Fruit fly (Drosophila melanogaster): ENCODE data around the gene CG14325.
A peak's percentile ranks its signal among the peaks of the same experiment; 100 is the strongest.

The CG14325 gene

DNA sequence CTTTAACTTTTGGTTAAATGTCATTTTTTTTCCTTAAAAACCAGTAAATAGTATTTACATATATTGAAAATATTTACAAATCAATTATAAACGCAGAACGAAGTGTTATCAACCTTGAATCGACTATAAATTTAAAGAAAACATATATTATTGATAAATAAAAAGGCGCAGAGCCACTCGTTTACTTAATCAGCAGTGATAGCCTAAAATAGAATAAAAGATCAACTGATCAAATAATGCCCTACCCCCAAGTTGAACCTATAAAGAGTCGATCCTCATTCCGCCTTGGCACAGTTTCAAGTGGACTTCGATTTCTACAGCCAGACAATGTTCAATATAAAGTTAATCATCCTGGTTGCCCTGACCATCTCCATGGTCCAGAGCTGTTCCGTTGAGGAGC lies 30.7 kb upstream of the CG14325 start, which contains the start of gene CG7606:
Gene CG7606, plus strand, starts transcription at position 301 of the 400 bp plus-strand sequence.
- no peak for TF ChIP-seq woc (GFP tag; optimal IDR thresholded peaks at IDR 0.05)
- no peak for TF ChIP-seq usp (GFP tag; optimal IDR thresholded peaks at IDR 0.05)
- TF ChIP-seq ey (GFP tag; optimal IDR thresholded peaks at IDR 0.05), result no peak
- TF ChIP-seq Sp1 (GFP tag; optimal IDR thresholded peaks at IDR 0.05), result no peak
- TF ChIP-seq lola (GFP tag; optimal IDR thresholded peaks at IDR 0.05), result no peak
- no peak for TF ChIP-seq psq (GFP tag; optimal IDR thresholded peaks at IDR 0.05)
- TF ChIP-seq jim (GFP tag; optimal IDR thresholded peaks at IDR 0.05), result no peak
- no peak for TF ChIP-seq Dif (GFP tag; optimal IDR thresholded peaks at IDR 0.05; ENCODE audit: partially characterized antibody)
- no peak for TF ChIP-seq dmrt93B (GFP tag; optimal IDR thresholded peaks at IDR 0.05)
- TF ChIP-seq Jra (GFP tag; optimal IDR thresholded peaks at IDR 0.05), result no peak
- TF ChIP-seq dsf (GFP tag; optimal IDR thresholded peaks at IDR 0.05; ENCODE audit: borderline replicate concordance), result no peak
- TF ChIP-seq CG32264 (GFP tag; optimal IDR thresholded peaks at IDR 0.05), result no peak
- no peak for TF ChIP-seq OdsH (GFP tag; optimal IDR thresholded peaks at IDR 0.05)
- TF ChIP-seq CG9705 (GFP tag; optimal IDR thresholded peaks at IDR 0.05), result no peak

DNA sequence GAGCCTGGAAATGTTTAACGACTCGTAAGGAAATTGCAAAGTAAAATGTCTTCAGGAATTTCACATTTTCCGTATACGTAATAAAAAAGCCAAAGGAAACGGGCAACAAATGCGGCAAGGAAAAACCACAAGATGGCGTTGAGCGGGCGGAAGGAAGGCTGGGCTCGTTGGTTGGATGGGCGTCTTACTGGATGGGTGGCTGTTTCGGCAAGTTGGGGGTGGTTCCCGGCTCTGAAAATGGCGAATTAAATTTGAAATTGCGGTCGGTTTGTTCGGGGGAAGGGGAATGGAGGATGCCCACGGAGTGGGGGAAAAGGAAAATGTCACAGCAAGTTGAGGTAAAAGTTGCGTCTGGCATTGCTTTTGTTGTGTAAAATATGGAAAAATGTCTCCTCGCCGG lies 27.2 kb upstream of the CG14325 start:
- no peak for TF ChIP-seq N (GFP tag; optimal IDR thresholded peaks at IDR 0.05)
- no peak for TF ChIP-seq CG32264 (GFP tag; optimal IDR thresholded peaks at IDR 0.05)
- TF ChIP-seq pan (optimal IDR thresholded peaks at IDR 0.05), result no peak
- TF ChIP-seq h (GFP tag; optimal IDR thresholded peaks at IDR 0.05), result no peak
- no peak for TF ChIP-seq CG9705 (GFP tag; optimal IDR thresholded peaks at IDR 0.05)
- TF ChIP-seq psq (GFP tag; optimal IDR thresholded peaks at IDR 0.05), result no peak

DNA sequence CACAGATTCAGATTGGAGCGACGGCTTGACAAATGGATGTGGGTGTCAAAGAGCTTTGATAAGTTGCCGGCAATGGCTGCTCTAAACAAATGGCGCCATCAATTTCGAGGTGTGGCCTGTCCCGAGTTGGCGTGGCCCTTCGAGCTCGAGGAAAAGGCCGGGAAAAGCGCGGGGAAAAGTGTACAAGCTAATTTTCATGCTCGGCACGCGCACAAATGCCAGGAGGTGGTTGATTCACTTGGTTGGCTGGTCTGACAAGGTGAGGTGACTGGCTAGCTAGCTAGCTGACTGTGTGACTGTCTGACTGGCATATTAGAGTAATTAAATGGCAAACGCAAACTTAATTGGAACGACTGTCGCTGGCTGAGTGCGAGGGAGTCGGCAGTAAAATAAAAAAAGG lies 25.1 kb upstream of the CG14325 start:
- no peak for TF ChIP-seq CrebA (GFP tag; optimal IDR thresholded peaks at IDR 0.05; ENCODE audit: borderline replicate concordance)
- no peak for TF ChIP-seq lola (GFP tag; optimal IDR thresholded peaks at IDR 0.05)
- no peak for TF ChIP-seq tai (GFP tag; optimal IDR thresholded peaks at IDR 0.05)
- no peak for TF ChIP-seq Myc (optimal IDR thresholded peaks at IDR 0.05)
- TF ChIP-seq sage (GFP tag; optimal IDR thresholded peaks at IDR 0.05), result no peak
- TF ChIP-seq Hr83 (GFP tag; optimal IDR thresholded peaks at IDR 0.05; ENCODE audit: poor library complexity, severe bottlenecking), result no peak
- no peak for TF ChIP-seq fru (GFP tag; optimal IDR thresholded peaks at IDR 0.05)
- TF ChIP-seq Vsx2 (GFP tag; optimal IDR thresholded peaks at IDR 0.05; ENCODE audit: partially characterized antibody), result peak; percentile 57

DNA sequence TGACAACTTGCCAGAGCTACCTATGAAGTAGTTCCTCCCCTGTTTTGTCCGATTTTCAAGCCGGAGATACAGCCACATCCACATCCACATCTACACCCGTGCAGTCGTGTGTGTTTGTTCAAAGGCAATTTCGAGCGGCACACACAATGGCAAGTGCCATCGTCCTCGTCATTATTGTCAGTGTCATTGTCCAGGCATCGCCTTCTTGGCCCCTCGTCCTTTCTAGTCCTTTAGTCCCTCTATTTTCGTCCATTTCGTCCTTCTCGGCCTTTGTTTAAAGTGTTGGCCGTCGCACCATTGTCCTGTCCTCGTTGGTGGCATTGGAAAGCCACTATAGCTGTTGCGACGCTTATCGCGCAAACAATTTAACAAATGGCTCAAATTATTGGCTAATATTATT lies 24.0 kb upstream of the CG14325 start:
- TF ChIP-seq foxo (GFP tag; optimal IDR thresholded peaks at IDR 0.05) (no peak), sv (GFP tag; optimal IDR thresholded peaks at IDR 0.05) (no peak), tai (GFP tag; optimal IDR thresholded peaks at IDR 0.05) (no peak), ey (GFP tag; optimal IDR thresholded peaks at IDR 0.05) (no peak), dsf (GFP tag; optimal IDR thresholded peaks at IDR 0.05; ENCODE audit: borderline replicate concordance) (no peak), CrebA (GFP tag; optimal IDR thresholded peaks at IDR 0.05; ENCODE audit: borderline replicate concordance) (no peak), Myc (optimal IDR thresholded peaks at IDR 0.05) (no peak), Hnf4 (GFP tag; optimal IDR thresholded peaks at IDR 0.05) (no peak), Vsx2 (GFP tag; optimal IDR thresholded peaks at IDR 0.05; ENCODE audit: partially characterized antibody) (no peak), psq (GFP tag; optimal IDR thresholded peaks at IDR 0.05) (no peak), lola (GFP tag; optimal IDR thresholded peaks at IDR 0.05) (no peak), N (GFP tag; optimal IDR thresholded peaks at IDR 0.05) (no peak), h (GFP tag; optimal IDR thresholded peaks at IDR 0.05) (no peak), OdsH (GFP tag; optimal IDR thresholded peaks at IDR 0.05) (no peak), Sp1 (GFP tag; optimal IDR thresholded peaks at IDR 0.05) (no peak), dl (GFP tag; optimal IDR thresholded peaks at IDR 0.05; ENCODE audit: insufficient read depth in 1 of 2, partially characterized antibody in 2 of 2) (no peak), pan (optimal IDR thresholded peaks at IDR 0.05) (no peak), CG9705 (GFP tag; optimal IDR thresholded peaks at IDR 0.05) (no peak), fru (GFP tag; optimal IDR thresholded peaks at IDR 0.05) (no peak)

DNA sequence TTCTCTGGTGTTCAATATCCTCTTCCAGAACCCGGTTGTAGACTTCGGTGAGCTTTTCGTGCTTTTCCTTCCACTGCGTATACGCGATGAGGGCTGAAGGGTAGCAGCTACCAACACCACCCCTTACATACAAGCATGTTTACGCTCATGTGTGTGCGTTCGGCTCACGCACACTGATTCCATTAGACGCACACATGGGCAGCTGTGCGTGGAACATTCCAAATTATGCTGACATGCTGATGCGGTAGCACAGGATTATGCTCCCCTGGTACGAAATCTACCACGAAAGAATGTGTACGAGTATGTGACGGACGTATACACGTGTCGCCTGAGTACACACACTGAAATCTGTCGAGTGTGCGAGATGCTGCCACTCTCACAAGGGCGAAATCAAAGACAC lies 23.2 kb upstream of the CG14325 start:
- TF ChIP-seq jim (GFP tag; optimal IDR thresholded peaks at IDR 0.05) (no peak), Vsx2 (GFP tag; optimal IDR thresholded peaks at IDR 0.05; ENCODE audit: partially characterized antibody) (peak; percentile 80)
